Worm (Caenorhabditis elegans): ENCODE data around the gene toe-1.

DNA sequence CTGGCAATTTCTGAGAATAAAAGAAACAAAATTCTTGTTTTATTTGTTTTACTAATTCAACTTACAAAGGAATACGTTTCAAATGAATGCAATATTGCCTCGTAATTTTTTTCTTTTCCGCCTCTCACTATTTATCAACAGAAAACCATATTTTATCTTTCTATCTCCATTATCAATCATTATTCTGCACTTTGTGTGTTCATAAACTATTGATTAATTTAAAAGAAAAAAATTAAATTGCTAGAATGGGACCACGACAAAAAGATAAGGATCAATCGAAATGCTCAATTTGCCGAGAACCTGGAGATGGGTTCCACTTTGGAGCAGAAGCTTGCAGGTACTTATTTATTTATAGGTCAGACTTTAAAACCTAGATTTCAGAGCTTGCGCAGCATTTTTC is 10.2 kb downstream of the toe-1 start, which contains the start of gene nhr-273:
- TF ChIP-seq nhr-28 (tag; optimal IDR thresholded peaks at IDR 0.05), result no peak
- TF ChIP-seq sox-4 (tag; optimal IDR thresholded peaks at IDR 0.05), result no peak
- TF ChIP-seq zag-1 (tag; optimal IDR thresholded peaks at IDR 0.05), result no peak
- TF ChIP-seq mep-1 (tag; optimal IDR thresholded peaks at IDR 0.05), result no peak
- TF ChIP-seq nhr-76 (tag; optimal IDR thresholded peaks at IDR 0.05), result no peak
- no peak for TF ChIP-seq ztf-11 (tag; optimal IDR thresholded peaks at IDR 0.05)
- no peak for TF ChIP-seq ceh-82 (tag; optimal IDR thresholded peaks at IDR 0.05)

All from whole organism, L1 larva.